Worm (Caenorhabditis elegans) whole organism, early embryonic: Measurements from ENCODE around the gene F07C4.10.

ENCODE experiments used
- B0310.2 ChIP-seq: sonication (generic microtip); optimal IDR thresholded peaks from 2 replicates; lab custom pipeline; 2016; ENCODE audit warnings: mild to moderate bottlenecking, missing genetic modification characterization, missing compliant biosample characterization
- F13C5.2 ChIP-seq: sonication (generic microtip); optimal IDR thresholded peaks from 2 replicates; lab custom pipeline; 2017; ENCODE audit warnings: mild to moderate bottlenecking, missing genetic modification characterization, inconsistent platforms, missing compliant biosample characterization
- aly-1 ChIP-seq: sonication (generic microtip); optimal IDR thresholded peaks from 2 replicates; lab custom pipeline; 2016; ENCODE audit warnings: missing genetic modification characterization, missing compliant biosample characterization
- ama-1 ChIP-seq: fragments of 150-350 bp; optimal IDR thresholded peaks from 2 replicates; lab custom pipeline; 2014
- ceh-13 ChIP-seq: fragments of 200-800 bp; sonication (Bioruptor generic); optimal IDR thresholded peaks from 2 replicates; lab custom pipeline; 2018; ENCODE audit warnings: mild to moderate bottlenecking, missing genetic modification characterization, missing compliant biosample characterization
- ceh-36 ChIP-seq: sonication (generic microtip); optimal IDR thresholded peaks from 2 replicates; lab custom pipeline; 2016; ENCODE audit warnings: missing genetic modification characterization, inconsistent platforms, missing compliant biosample characterization
- ets-7 ChIP-seq: sonication (generic microtip); optimal IDR thresholded peaks from 2 replicates; lab custom pipeline; 2016; ENCODE audit warnings: missing genotype, missing genetic modification characterization, missing compliant biosample characterization
- flt-1 ChIP-seq: fragments of 200-800 bp; sonication (Bioruptor generic); IDR thresholded peaks from 2 replicates; pipeline ENCODE4 v1.3.6; 2022; ENCODE audit warnings: missing genetic modification characterization, missing compliant biosample characterization
- hmbx-1 ChIP-seq: sonication (generic microtip); optimal IDR thresholded peaks from 2 replicates; lab custom pipeline; 2016; ENCODE audit warnings: mild to moderate bottlenecking, missing genetic modification characterization, missing compliant biosample characterization
- hmg-4 ChIP-seq: fragments of 200-800 bp; sonication (Bioruptor generic); optimal IDR thresholded peaks from 2 replicates; lab custom pipeline; 2018; ENCODE audit warnings: mild to moderate bottlenecking, missing genetic modification characterization, missing compliant biosample characterization
- hnd-1 ChIP-seq: sonication (generic microtip); optimal IDR thresholded peaks from 2 replicates; lab custom pipeline; 2016; ENCODE audit warnings: missing genetic modification characterization, missing compliant biosample characterization
- pes-1 ChIP-seq: fragments of 200-800 bp; sonication (Bioruptor generic); IDR thresholded peaks from 2 replicates; pipeline ENCODE4 v1.3.6; 2022; ENCODE audit warnings: missing genetic modification reagents, missing genetic modification characterization, missing compliant biosample characterization
- scrt-1 ChIP-seq: fragments of 200-800 bp; sonication (Bioruptor generic); IDR thresholded peaks from 2 replicates; pipeline ENCODE4 v1.3.6; 2022; ENCODE audit warnings: missing genetic modification characterization, missing compliant biosample characterization
- sea-1 ChIP-seq: fragments of 200-800 bp; sonication (Bioruptor generic); conservative IDR thresholded peaks from 2 replicates; pipeline ENCODE4 v1.3.6; 2022; ENCODE audit warnings: missing genetic modification characterization, missing compliant biosample characterization
- tbx-11 ChIP-seq: fragments of 200-800 bp; sonication (Bioruptor generic); IDR thresholded peaks from 2 replicates; pipeline ENCODE4 v1.3.6; 2022; ENCODE audit warnings: missing genetic modification characterization, missing compliant biosample characterization
- tbx-37 ChIP-seq: fragments of 200-800 bp; sonication (Bioruptor generic); conservative IDR thresholded peaks from 2 replicates; pipeline ENCODE4 v1.3.6; 2022; ENCODE audit warnings: missing genetic modification reagents, missing genetic modification characterization, missing compliant biosample characterization
- tra-4 ChIP-seq: sonication (generic microtip); optimal IDR thresholded peaks from 2 replicates; lab custom pipeline; 2017; ENCODE audit warnings: missing genetic modification characterization, missing compliant biosample characterization

Gene F07C4.10

ce11 chrV:7618114-7618513 is 21.6 kb downstream of the F07C4.10 start, which contains the start of gene C50E3.15:
C50E3.15 (plus strand) TSS chrV:7618414.
- TF ChIP-seq tbx-37 (no peak), ets-7 (tag; lab: Kevin White, UChicago) (no peak), tbx-11 (GFP tag; lab: Robert Waterston, UW) (no peak), tra-4 (tag; lab: Kevin White, UChicago) (no peak), scrt-1 (GFP tag; lab: Robert Waterston, UW) (no peak)

- TF ChIP-seq ets-7 (tag; lab: Kevin White, UChicago) (no peak), B0310.2 (no peak), pes-1 (GFP tag; lab: Robert Waterston, UW) (no peak), ama-1 (lab: Kevin White, UChicago) (no peak), F13C5.2 (no peak), hmg-4 (GFP tag; lab: Kevin White, UChicago) (no peak), ceh-13 (GFP tag; lab: Kevin White, UChicago) (no peak), ceh-36 (no peak), aly-1 (no peak), hnd-1 (tag; lab: Kevin White, UChicago) (no peak), scrt-1 (GFP tag; lab: Robert Waterston, UW) (no peak), tbx-11 (GFP tag; lab: Robert Waterston, UW) (no peak), flt-1 (GFP tag; lab: Robert Waterston, UW) (no peak), tbx-37 (no peak), hmbx-1 (tag; lab: Kevin White, UChicago) (no peak), tra-4 (tag; lab: Kevin White, UChicago) (no peak), sea-1 (GFP tag; lab: Robert Waterston, UW) (no peak)
Observed at ce11 chrV:7612044-7612443, 27.6 kb downstream of the F07C4.10 start, which contains the start of gene clec-215. clec-215 (plus strand) TSS chrV:7612344.

- TF ChIP-seq pes-1 (GFP tag; lab: Robert Waterston, UW) (no peak), tra-4 (tag; lab: Kevin White, UChicago) (no peak), tbx-37 (no peak), ama-1 (lab: Kevin White, UChicago) (no peak), B0310.2 (no peak), flt-1 (GFP tag; lab: Robert Waterston, UW) (no peak), F13C5.2 (no peak), sea-1 (GFP tag; lab: Robert Waterston, UW) (no peak), hnd-1 (tag; lab: Kevin White, UChicago) (no peak), hmg-4 (GFP tag; lab: Kevin White, UChicago) (no peak), ceh-13 (GFP tag; lab: Kevin White, UChicago) (no peak), ceh-36 (no peak), hmbx-1 (tag; lab: Kevin White, UChicago) (no peak), ets-7 (tag; lab: Kevin White, UChicago) (no peak), tbx-11 (GFP tag; lab: Robert Waterston, UW) (no peak), scrt-1 (GFP tag; lab: Robert Waterston, UW) (no peak)
Observed at ce11 chrV:7609698-7610420, 29.8 kb downstream of the F07C4.10 start, which contains the start of the genes folt-3 and clec-214. folt-3 (minus strand) TSS chrV:7609748. clec-214 (plus strand) TSS chrV:7610370.

- TF ChIP-seq hmbx-1 (tag; lab: Kevin White, UChicago) = no peak
- TF ChIP-seq ceh-36 = no peak
- TF ChIP-seq ama-1 (lab: Kevin White, UChicago) = no peak
- TF ChIP-seq F13C5.2 = no peak
- TF ChIP-seq sea-1 (GFP tag; lab: Robert Waterston, UW) = no peak
- no peak for TF ChIP-seq hnd-1 (tag; lab: Kevin White, UChicago)
- TF ChIP-seq flt-1 (GFP tag; lab: Robert Waterston, UW) = no peak
Observed at ce11 chrV:7604858-7605257, 34.8 kb downstream of the F07C4.10 start, which contains the start of gene clec-213. clec-213 (plus strand) TSS chrV:7605158.

- TF ChIP-seq tra-4 (tag; lab: Kevin White, UChicago) = no peak
- no peak for TF ChIP-seq hmg-4 (GFP tag; lab: Kevin White, UChicago)
- TF ChIP-seq B0310.2 = no peak
- no peak for TF ChIP-seq flt-1 (GFP tag; lab: Robert Waterston, UW)
- TF ChIP-seq tbx-11 (GFP tag; lab: Robert Waterston, UW) = no peak
- TF ChIP-seq F13C5.2 = no peak
- no peak for TF ChIP-seq pes-1 (GFP tag; lab: Robert Waterston, UW)
- TF ChIP-seq scrt-1 (GFP tag; lab: Robert Waterston, UW) = no peak
- no peak for TF ChIP-seq hnd-1 (tag; lab: Kevin White, UChicago)
- TF ChIP-seq ets-7 (tag; lab: Kevin White, UChicago) = no peak
- no peak for TF ChIP-seq ceh-13 (GFP tag; lab: Kevin White, UChicago)
- TF ChIP-seq aly-1 = no peak
Observed at ce11 chrV:7603404-7603803, 36.3 kb downstream of the F07C4.10 start, which contains the start of gene C50E3.11. C50E3.11 (minus strand) TSS chrV:7603486.

ce11 chrV:7601443-7601842 is 38.2 kb downstream of the F07C4.10 start, which contains the start of gene scl-26:
scl-26 (minus strand) TSS chrV:7601543.
- TF ChIP-seq tbx-37 (no peak), ets-7 (tag; lab: Kevin White, UChicago) (no peak), flt-1 (GFP tag; lab: Robert Waterston, UW) (no peak), aly-1 (no peak), sea-1 (GFP tag; lab: Robert Waterston, UW) (no peak), tra-4 (tag; lab: Kevin White, UChicago) (no peak), pes-1 (GFP tag; lab: Robert Waterston, UW) (no peak), hnd-1 (tag; lab: Kevin White, UChicago) (no peak), hmg-4 (GFP tag; lab: Kevin White, UChicago) (no peak), ceh-36 (no peak), B0310.2 (no peak), hmbx-1 (tag; lab: Kevin White, UChicago) (no peak), tbx-11 (GFP tag; lab: Robert Waterston, UW) (no peak), F13C5.2 (no peak), ama-1 (lab: Kevin White, UChicago) (no peak)

- TF ChIP-seq tbx-37 (no peak), scrt-1 (GFP tag; lab: Robert Waterston, UW) (no peak), flt-1 (GFP tag; lab: Robert Waterston, UW) (no peak), sea-1 (GFP tag; lab: Robert Waterston, UW) (no peak), pes-1 (GFP tag; lab: Robert Waterston, UW) (no peak), ceh-36 (no peak)
Observed at ce11 chrV:7600149-7600548, 39.5 kb downstream of the F07C4.10 start, which contains the start of gene C50E3.9. C50E3.9 (minus strand) TSS chrV:7600249.
